Worm (Caenorhabditis elegans) whole organism, early embryonic: ENCODE results near the gene mrp-6.

ENCODE experiments used
- ama-1 ChIP-seq: fragments of 150-350 bp; optimal IDR thresholded peaks from 2 replicates; lab custom pipeline; 2014
- ceh-13 ChIP-seq: fragments of 200-800 bp; sonication (Bioruptor generic); optimal IDR thresholded peaks from 2 replicates; lab custom pipeline; 2018; ENCODE audit warnings: mild to moderate bottlenecking, missing genetic modification characterization, missing compliant biosample characterization

- TF ChIP-seq ama-1 (lab: Kevin White, UChicago) = no peak
- no peak for TF ChIP-seq ceh-13
Observed at ce11 chrX:4196431-4196830, 9.9 kb upstream of the mrp-6 start, which contains the start of gene F20B6.4.
